Worm (Caenorhabditis elegans) whole organism, L3 larva: ENCODE data around the gene R01H2.7.

Source experiments
- ZK546.5 ChIP-seq: sonication (generic microtip); optimal IDR thresholded peaks from 2 replicates; lab custom pipeline; 2017; ENCODE audit warnings: missing biosample characterization, missing genetic modification characterization
- ceh-16 ChIP-seq: sonication (generic microtip); optimal IDR thresholded peaks from 2 replicates; lab custom pipeline; 2017; ENCODE audit warnings: missing biosample characterization, missing genetic modification characterization
- ceh-28 ChIP-seq: fragments of 150-350 bp; optimal IDR thresholded peaks from 2 replicates; lab custom pipeline; 2014; ENCODE audit warnings: missing biosample characterization, missing genetic modification reagents, missing genetic modification characterization
- ceh-82 ChIP-seq: fragments of 150-350 bp; optimal IDR thresholded peaks from 2 replicates; lab custom pipeline; 2014; ENCODE audit warnings: missing biosample characterization, missing genetic modification characterization
- ceh-9 ChIP-seq: sonication (generic microtip); optimal IDR thresholded peaks from 2 replicates; lab custom pipeline; 2018; ENCODE audit warnings: missing biosample characterization, missing genetic modification characterization
- egl-27 ChIP-seq: sonication (generic microtip); optimal IDR thresholded peaks from 4 replicates; lab custom pipeline; 2017; ENCODE audit warnings: missing biosample characterization, missing genetic modification reagents, missing genetic modification characterization
- elt-1 ChIP-seq: fragments of 150-350 bp; optimal IDR thresholded peaks from 2 replicates; lab custom pipeline; 2014; ENCODE audit warnings: missing biosample characterization, missing genetic modification characterization
- elt-2 ChIP-seq: sonication (generic microtip); optimal IDR thresholded peaks from 2 replicates; lab custom pipeline; 2016; ENCODE audit warnings: missing genetic modification reagents, mild to moderate bottlenecking, missing genetic modification characterization, missing compliant biosample characterization
- elt-3 ChIP-seq, 3 experiments: fragments of 150-350 bp in 1 of 3; sonication (generic microtip) in 2 of 3; optimal IDR thresholded peaks; 2 replicates in 2 of 3; 4 replicates in 1 of 3; lab custom pipeline; 2014 to 2017; ENCODE audit warnings: missing biosample characterization in 3 of 3, missing genetic modification characterization in 3 of 3
- eor-1 ChIP-seq, 2 experiments: fragments of 150-350 bp; optimal IDR thresholded peaks; 2 replicates each; lab custom pipeline; 2014 to 2018; ENCODE audit warnings: missing biosample characterization in 2 of 2, missing genetic modification characterization in 2 of 2
- fkh-10 ChIP-seq: sonication (generic microtip); optimal IDR thresholded peaks from 2 replicates; lab custom pipeline; 2017; ENCODE audit warnings: missing biosample characterization, missing genetic modification reagents, missing genetic modification characterization
- fkh-2 ChIP-seq: fragments of 150-350 bp; optimal IDR thresholded peaks from 2 replicates; lab custom pipeline; 2014; ENCODE audit warnings: missing biosample characterization, missing genetic modification reagents, missing genetic modification characterization
- hmg-11 ChIP-seq: sonication (generic microtip); optimal IDR thresholded peaks from 2 replicates; lab custom pipeline; 2016; ENCODE audit warnings: missing genetic modification characterization, missing compliant biosample characterization
- jun-1 ChIP-seq: fragments of 150-350 bp; optimal IDR thresholded peaks from 2 replicates; lab custom pipeline; 2014; ENCODE audit warnings: missing biosample characterization, missing genetic modification reagents, missing genetic modification characterization
- lin-15B ChIP-seq: fragments of 150-350 bp; optimal IDR thresholded peaks from 2 replicates; lab custom pipeline; 2014; ENCODE audit warnings: missing biosample characterization, missing genetic modification characterization
- lin-39 ChIP-seq: fragments of 150-350 bp; optimal IDR thresholded peaks from 2 replicates; lab custom pipeline; 2018; ENCODE audit warnings: missing biosample characterization, missing genetic modification reagents, missing genetic modification characterization
- mdl-1 ChIP-seq: fragments of 150-350 bp; optimal IDR thresholded peaks from 2 replicates; lab custom pipeline; 2014; ENCODE audit warnings: missing biosample characterization, missing genetic modification characterization
- nfya-1 ChIP-seq: sonication (generic microtip); optimal IDR thresholded peaks from 2 replicates; lab custom pipeline; 2017; ENCODE audit warnings: missing genetic modification characterization, mild to moderate bottlenecking, missing compliant biosample characterization, antibody characterized with exemption, moderate library complexity; ENCODE audit not compliant: insufficient read depth
- nhr-23 ChIP-seq: fragments of 150-350 bp; optimal IDR thresholded peaks from 2 replicates; lab custom pipeline; 2014; ENCODE audit warnings: missing biosample characterization, missing genetic modification reagents, missing genetic modification characterization
- nhr-237 ChIP-seq: fragments of 150-350 bp; optimal IDR thresholded peaks from 2 replicates; lab custom pipeline; 2014; ENCODE audit warnings: missing biosample characterization, missing genetic modification characterization
- nhr-25 ChIP-seq: sonication (generic microtip); optimal IDR thresholded peaks from 2 replicates; lab custom pipeline; 2017; ENCODE audit warnings: missing biosample characterization, missing genetic modification characterization
- nhr-28 ChIP-seq: fragments of 150-350 bp; optimal IDR thresholded peaks from 2 replicates; lab custom pipeline; 2014; ENCODE audit warnings: missing biosample characterization, missing genetic modification characterization
- nhr-76 ChIP-seq: fragments of 150-350 bp; sonication (generic microtip); optimal IDR thresholded peaks from 5 replicates; lab custom pipeline; 2014; ENCODE audit warnings: missing biosample characterization, missing genetic modification characterization
- nhr-77 ChIP-seq: fragments of 150-350 bp; optimal IDR thresholded peaks from 2 replicates; lab custom pipeline; 2014; ENCODE audit warnings: missing biosample characterization, missing genetic modification characterization
- pha-4 ChIP-seq: fragments of 150-350 bp; optimal IDR thresholded peaks from 2 replicates; lab custom pipeline; 2014; ENCODE audit warnings: missing biosample characterization, missing genetic modification reagents, missing genetic modification characterization
- pqm-1 ChIP-seq: fragments of 150-350 bp; optimal IDR thresholded peaks from 2 replicates; lab custom pipeline; 2017; ENCODE audit warnings: missing biosample characterization, missing genetic modification characterization, inconsistent platforms
- sea-2 ChIP-seq: fragments of 150-350 bp; sonication (generic microtip); optimal IDR thresholded peaks from 4 replicates; lab custom pipeline; 2014; ENCODE audit warnings: missing biosample characterization, missing genetic modification reagents, missing genetic modification characterization
- skn-1 ChIP-seq: fragments of 150-350 bp; optimal IDR thresholded peaks from 2 replicates; lab custom pipeline; 2014; ENCODE audit warnings: missing biosample characterization, missing genetic modification characterization
- snpc-4 ChIP-seq: fragments of 150-350 bp; optimal IDR thresholded peaks from 2 replicates; lab custom pipeline; 2014; ENCODE audit warnings: missing biosample characterization, missing genetic modification characterization
- tbx-2 ChIP-seq: sonication (generic microtip); optimal IDR thresholded peaks from 2 replicates; lab custom pipeline; 2016; ENCODE audit warnings: mild to moderate bottlenecking, missing genetic modification characterization, missing compliant biosample characterization
- unc-39 ChIP-seq: sonication (generic microtip); optimal IDR thresholded peaks from 4 replicates; lab custom pipeline; 2017; ENCODE audit warnings: missing biosample characterization, missing genetic modification characterization
- unc-62 ChIP-seq: fragments of 150-350 bp; sonication (generic microtip); optimal IDR thresholded peaks from 4 replicates; lab custom pipeline; 2014; ENCODE audit warnings: missing biosample characterization, missing genetic modification reagents, missing genetic modification characterization
- zag-1 ChIP-seq: fragments of 150-350 bp; optimal IDR thresholded peaks from 2 replicates; lab custom pipeline; 2014; ENCODE audit warnings: missing biosample characterization, missing genetic modification characterization
- ztf-11 ChIP-seq: fragments of 150-350 bp; optimal IDR thresholded peaks from 2 replicates; lab custom pipeline; 2014; ENCODE audit warnings: missing biosample characterization, missing genetic modification characterization
- ztf-4 ChIP-seq: fragments of 150-350 bp; optimal IDR thresholded peaks from 2 replicates; lab custom pipeline; 2014; ENCODE audit warnings: missing biosample characterization, missing genetic modification characterization

R01H2.7 gene

ce11 chrIII:7063061-7063460, 17.5 kb upstream of the R01H2.7 start:
- TF ChIP-seq mdl-1 (tag; lab: Kevin White, UChicago) (no peak), elt-2 (tag; lab: Kevin White, UChicago) (no peak), ceh-28 (no peak), nhr-76 (tag; lab: Kevin White, UChicago) (no peak), unc-39 (tag; lab: Kevin White, UChicago) (no peak), ztf-11 (tag; lab: Kevin White, UChicago) (no peak), jun-1 (tag; lab: Kevin White, UChicago) (no peak), sea-2 (no peak), ceh-9 (no peak), nhr-28 (tag; lab: Kevin White, UChicago) (no peak), eor-1 (tag; optimal IDR thresholded peaks at IDR 0.05; lab: Kevin White, UChicago) (no peak)

ce11 chrIII:7062580-7062979, 17.0 kb upstream of the R01H2.7 start, which contains the start of gene R01H2.1:
TSS of gene R01H2.1 (plus strand) at chrIII:7062880.
- TF ChIP-seq eor-1 (tag; optimal IDR thresholded peaks at IDR 0.05; lab: Kevin White, UChicago) (no peak), snpc-4 (tag; lab: Kevin White, UChicago) (no peak), sea-2 (no peak), nfya-1 (tag; lab: Kevin White, UChicago) (no peak), pha-4 (no peak)

- TF ChIP-seq ceh-82 = no peak
- TF ChIP-seq tbx-2 (tag; lab: Kevin White, UChicago) = no peak
- no peak for TF ChIP-seq fkh-10 (GFP tag; lab: Kevin White, UChicago)
- no peak for TF ChIP-seq hmg-11
- TF ChIP-seq zag-1 (tag; lab: Kevin White, UChicago) = no peak
- TF ChIP-seq elt-3 (tag; optimal IDR thresholded peaks at IDR 0.05; lab: Kevin White, UChicago) = no peak
- no peak for TF ChIP-seq ztf-4 (tag; lab: Kevin White, UChicago)
- TF ChIP-seq fkh-2 (tag; lab: Kevin White, UChicago) = no peak
- TF ChIP-seq nhr-76 (tag; lab: Kevin White, UChicago) = no peak
- TF ChIP-seq nhr-23 = no peak
- no peak for TF ChIP-seq unc-62 (GFP tag; lab: Kevin White, UChicago)
- no peak for TF ChIP-seq unc-39 (tag; lab: Kevin White, UChicago)
- no peak for TF ChIP-seq pha-4
- no peak for TF ChIP-seq nhr-77 (tag; lab: Kevin White, UChicago)
- no peak for TF ChIP-seq jun-1 (tag; lab: Kevin White, UChicago)
- TF ChIP-seq, all 47 proteins: peak for 0
These were observed 15.1 kb upstream of the R01H2.7 start, which contains the start of gene egg-2 for ce11 chrIII:7060531-7061095. TSS of gene egg-2 (minus strand) at chrIII:7060583.

DNA sequence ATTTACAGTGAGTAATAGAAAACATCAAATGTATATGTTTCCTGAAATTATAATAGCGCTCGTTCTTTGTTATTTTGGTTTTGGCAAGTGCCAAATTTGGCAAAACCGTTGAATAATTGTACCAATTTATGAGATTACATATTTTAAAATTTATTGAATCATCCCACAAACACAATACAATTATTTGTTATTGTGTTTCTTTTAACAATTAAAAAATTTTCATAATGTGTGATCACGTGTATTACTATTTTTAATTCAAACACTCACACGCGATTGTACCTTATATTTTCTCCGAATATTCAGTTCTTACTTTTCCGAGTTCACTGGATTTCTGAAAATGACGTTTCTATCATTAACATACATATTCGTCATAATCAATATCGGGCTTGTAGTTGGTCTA, 10.7 kb upstream of the R01H2.7 start, which contains the start of gene R01H2.2:
Gene R01H2.2, plus strand, starts transcription at position 301 of the 400 bp plus-strand sequence.
- TF ChIP-seq lin-39 (tag; lab: Kevin White, UChicago) (no peak), lin-15B (tag; lab: Kevin White, UChicago) (no peak), nhr-237 (tag; lab: Kevin White, UChicago) (no peak), nhr-25 (no peak), ceh-16 (tag; lab: Kevin White, UChicago) (no peak), mdl-1 (tag; lab: Kevin White, UChicago) (no peak), pqm-1 (tag; lab: Kevin White, UChicago) (no peak), elt-1 (no peak), unc-39 (tag; lab: Kevin White, UChicago) (no peak), skn-1 (tag; lab: Kevin White, UChicago) (no peak), ztf-4 (tag; lab: Kevin White, UChicago) (no peak), nhr-77 (tag; lab: Kevin White, UChicago) (no peak), hmg-11 (no peak), sea-2 (no peak), nhr-28 (tag; lab: Kevin White, UChicago) (no peak), ZK546.5 (no peak), egl-27 (tag; lab: Kevin White, UChicago) (no peak), tbx-2 (tag; lab: Kevin White, UChicago) (no peak)
